Worm (Caenorhabditis elegans) whole organism, L4 larva: ENCODE data around the gene R08C7.11.
A peak's percentile ranks its signal among the peaks of the same experiment; 100 is the strongest.

ENCODE experiments used
- D1046.2 ChIP-seq: fragments of 200-800 bp; sonication (Bioruptor generic); IDR thresholded peaks from 2 replicates; pipeline ENCODE4 v1.3.6; 2022; ENCODE audit warnings: missing genetic modification characterization, missing compliant biosample characterization
- F26F4.8 ChIP-seq: fragments of 200-800 bp; sonication (Bioruptor generic); conservative IDR thresholded peaks from 2 replicates; pipeline ENCODE4 v1.3.6; 2022; ENCODE audit warnings: missing genetic modification characterization, missing compliant biosample characterization
- F49E8.2 ChIP-seq: sonication (generic microtip); optimal IDR thresholded peaks from 2 replicates; lab custom pipeline; 2016; ENCODE audit warnings: missing compliant biosample characterization, mild to moderate bottlenecking, missing genetic modification characterization, borderline replicate concordance
- R02D3.7 ChIP-seq: fragments of 150-350 bp; sonication (generic microtip); optimal IDR thresholded peaks from 3 replicates; lab custom pipeline; 2014; ENCODE audit warnings: missing biosample characterization, missing genetic modification characterization
- Y105C5A.15 ChIP-seq: fragments of 200-800 bp; sonication (Bioruptor generic); IDR thresholded peaks from 2 replicates; pipeline ENCODE4 v1.3.6; 2022; ENCODE audit warnings: missing genetic modification characterization, missing compliant biosample characterization
- ZK337.2 ChIP-seq: fragments of 200-800 bp; sonication (Bioruptor generic); IDR thresholded peaks from 2 replicates; pipeline ENCODE4 v1.3.6; 2022; ENCODE audit warnings: missing genetic modification reagents, missing genetic modification characterization, missing compliant biosample characterization
- aha-1 ChIP-seq: fragments of 150-350 bp; peaks from one replicate; lab custom pipeline; 2014; ENCODE audit warnings: missing biosample characterization, missing genetic modification characterization
- ama-1 ChIP-seq: fragments of 150-350 bp; optimal IDR thresholded peaks from 2 replicates; lab custom pipeline; 2014; ENCODE audit warnings: inconsistent platforms, mixed read lengths
- ceh-62 ChIP-seq: sonication (generic microtip); optimal IDR thresholded peaks from 2 replicates; lab custom pipeline; 2017; ENCODE audit warnings: missing biosample characterization, missing genetic modification characterization
- ces-1 ChIP-seq: fragments of 150-350 bp; sonication (generic microtip); optimal IDR thresholded peaks from 4 replicates; lab custom pipeline; 2014; ENCODE audit warnings: missing biosample characterization, missing genetic modification reagents, missing genetic modification characterization
- daf-16 ChIP-seq, 3 experiments: sonication (generic microtip); optimal IDR thresholded peaks; 2 replicates each; lab custom pipeline; 2016 to 2017; ENCODE audit warnings: missing genetic modification characterization in 3 of 3, missing genetic modification reagents in 3 of 3, mild to moderate bottlenecking in 2 of 3, missing compliant biosample characterization in 2 of 3, missing biosample characterization in 1 of 3, moderate library complexity in 1 of 3
- daf-19 ChIP-seq: fragments of 200-800 bp; sonication (Bioruptor generic); conservative IDR thresholded peaks from 2 replicates; pipeline ENCODE4 v1.3.6; 2022; ENCODE audit warnings: missing genetic modification characterization, missing compliant biosample characterization
- dmd-8 ChIP-seq: fragments of 200-800 bp; sonication (Bioruptor generic); IDR thresholded peaks from 2 replicates; pipeline ENCODE4 v1.3.6; 2022; ENCODE audit warnings: missing genetic modification characterization, missing compliant biosample characterization
- dpl-1 ChIP-seq: fragments of 150-350 bp; optimal IDR thresholded peaks from 2 replicates; lab custom pipeline; 2014; ENCODE audit warnings: missing biosample characterization, missing genetic modification reagents, missing genetic modification characterization
- egl-43 ChIP-seq: fragments of 200-800 bp; sonication (Bioruptor generic); IDR thresholded peaks from 2 replicates; pipeline ENCODE4 v1.3.6; 2022; ENCODE audit warnings: missing genetic modification reagents, missing genetic modification characterization, missing compliant biosample characterization
- hlh-11 ChIP-seq: fragments of 200-800 bp; sonication (Bioruptor generic); optimal IDR thresholded peaks from 2 replicates; lab custom pipeline; 2018; ENCODE audit warnings: mild to moderate bottlenecking, missing genetic modification characterization, missing compliant biosample characterization
- hlh-30 ChIP-seq: sonication (generic microtip); optimal IDR thresholded peaks from 2 replicates; lab custom pipeline; 2017; ENCODE audit warnings: antibody characterized with exemption, mild to moderate bottlenecking, missing genetic modification characterization, missing compliant biosample characterization; ENCODE audit not compliant: insufficient read depth
- lin-15B ChIP-seq: fragments of 150-350 bp; sonication (generic microtip); optimal IDR thresholded peaks from 3 replicates; lab custom pipeline; 2014; ENCODE audit warnings: missing biosample characterization, missing genetic modification characterization
- lin-38 ChIP-seq: fragments of 200-800 bp; sonication (Bioruptor generic); IDR thresholded peaks from 2 replicates; pipeline ENCODE4 v1.3.6; 2022; ENCODE audit warnings: missing genetic modification reagents, missing genetic modification characterization, missing compliant biosample characterization
- mes-2 ChIP-seq: sonication (generic microtip); optimal IDR thresholded peaks from 2 replicates; lab custom pipeline; 2016; ENCODE audit warnings: missing genotype, mild to moderate bottlenecking, missing genetic modification characterization, missing compliant biosample characterization; ENCODE audit not compliant: poor library complexity, severe bottlenecking
- nhr-11 ChIP-seq: fragments of 150-350 bp; optimal IDR thresholded peaks from 2 replicates; lab custom pipeline; 2014; ENCODE audit warnings: missing biosample characterization, missing genetic modification characterization
- nhr-25 ChIP-seq: sonication (generic microtip); optimal IDR thresholded peaks from 2 replicates; lab custom pipeline; 2017; ENCODE audit warnings: missing genetic modification characterization, mild to moderate bottlenecking, missing compliant biosample characterization, antibody characterized with exemption, moderate library complexity, borderline replicate concordance; ENCODE audit not compliant: insufficient read depth
- nhr-42 ChIP-seq: fragments of 200-800 bp; sonication (Bioruptor generic); IDR thresholded peaks from 2 replicates; pipeline ENCODE4 v1.3.6; 2022; ENCODE audit warnings: missing genetic modification characterization, missing compliant biosample characterization
- nhr-76 ChIP-seq: fragments of 150-350 bp; optimal IDR thresholded peaks from 2 replicates; lab custom pipeline; 2014; ENCODE audit warnings: missing biosample characterization, missing genetic modification characterization
- pha-4 ChIP-seq, 2 experiments: fragments of 150-350 bp in 1 of 2; fragments of 200-800 bp in 1 of 2; sonication (Bioruptor generic) in 1 of 2; IDR thresholded peaks in 1 of 2; optimal IDR thresholded peaks in 1 of 2; 2 replicates each; pipeline versions ENCODE4 v1.3.6 to Lab custom; 2014 to 2022; ENCODE audit warnings: missing genetic modification characterization in 2 of 2, missing genetic modification reagents in 2 of 2, missing biosample characterization in 1 of 2, missing compliant biosample characterization in 1 of 2
- php-3 ChIP-seq: fragments of 200-800 bp; sonication (Bioruptor generic); IDR thresholded peaks from 2 replicates; pipeline ENCODE4 v1.3.6; 2022; ENCODE audit warnings: missing genetic modification reagents, missing genetic modification characterization, missing compliant biosample characterization
- snpc-1.2 ChIP-seq: fragments of 200-800 bp; sonication (Bioruptor generic); IDR thresholded peaks from 2 replicates; pipeline ENCODE4 v1.3.6; 2022; ENCODE audit warnings: missing genetic modification reagents, missing genetic modification characterization, missing compliant biosample characterization
- spr-3 ChIP-seq: fragments of 200-800 bp; sonication (Bioruptor generic); optimal IDR thresholded peaks from 2 replicates; lab custom pipeline; 2018; ENCODE audit warnings: mild to moderate bottlenecking, missing genetic modification characterization, missing compliant biosample characterization
- tra-1 ChIP-seq: fragments of 200-800 bp; sonication (Bioruptor generic); IDR thresholded peaks from 2 replicates; pipeline ENCODE4 v1.3.6; 2022; ENCODE audit warnings: missing genetic modification reagents, missing genetic modification characterization, missing compliant biosample characterization
- unc-130 ChIP-seq: sonication (generic microtip); optimal IDR thresholded peaks from 2 replicates; lab custom pipeline; 2016; ENCODE audit warnings: missing genetic modification reagents, missing genetic modification characterization, missing compliant biosample characterization
- vab-7 ChIP-seq: fragments of 200-800 bp; sonication (Bioruptor generic); IDR thresholded peaks from 2 replicates; pipeline ENCODE4 v1.3.6; 2022; ENCODE audit warnings: missing genetic modification reagents, missing genetic modification characterization, missing compliant biosample characterization
- zfp-3 ChIP-seq: fragments of 200-800 bp; sonication (Bioruptor generic); conservative IDR thresholded peaks from 2 replicates; pipeline ENCODE4 v1.3.6; 2022; ENCODE audit warnings: missing genetic modification reagents, missing genetic modification characterization, missing compliant biosample characterization
- zip-11 ChIP-seq: fragments of 200-800 bp; sonication (Bioruptor generic); IDR thresholded peaks from 2 replicates; pipeline ENCODE4 v1.3.6; 2022; ENCODE audit warnings: missing genetic modification characterization, missing compliant biosample characterization
- ztf-11 ChIP-seq: fragments of 150-350 bp; optimal IDR thresholded peaks from 2 replicates; lab custom pipeline; 2014; ENCODE audit warnings: missing biosample characterization, missing genetic modification characterization

Gene R08C7.11

DNA sequence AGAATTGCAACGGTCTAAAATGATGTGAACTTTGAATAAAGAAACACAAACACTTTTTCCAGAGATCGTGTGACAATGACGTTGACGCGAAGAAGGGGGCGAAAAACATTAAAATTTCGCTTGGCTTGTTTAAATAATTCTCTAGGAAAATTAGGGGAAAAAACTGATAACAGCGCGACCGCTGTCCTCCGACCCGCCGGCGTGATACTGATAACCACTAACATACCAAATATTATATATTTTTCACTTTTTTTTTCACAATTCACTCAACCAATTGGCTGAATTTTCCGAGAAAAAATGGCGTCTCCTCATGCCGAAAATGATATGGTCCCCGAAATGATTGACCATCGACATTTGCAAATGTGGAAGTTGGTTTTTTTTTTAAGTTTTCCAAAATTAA is 4.9 kb downstream of the R08C7.11 start (continued):
- TF ChIP-seq ztf-11 (no peak), pha-4 (GFP tag; IDR thresholded peaks at IDR 0.05; lab: Robert Waterston, UW) (no peak; the same call in 1 of the 2 replicates), pha-4 (tag; optimal IDR thresholded peaks at IDR 0.05; lab: Kevin White, UChicago) (no peak)

DNA sequence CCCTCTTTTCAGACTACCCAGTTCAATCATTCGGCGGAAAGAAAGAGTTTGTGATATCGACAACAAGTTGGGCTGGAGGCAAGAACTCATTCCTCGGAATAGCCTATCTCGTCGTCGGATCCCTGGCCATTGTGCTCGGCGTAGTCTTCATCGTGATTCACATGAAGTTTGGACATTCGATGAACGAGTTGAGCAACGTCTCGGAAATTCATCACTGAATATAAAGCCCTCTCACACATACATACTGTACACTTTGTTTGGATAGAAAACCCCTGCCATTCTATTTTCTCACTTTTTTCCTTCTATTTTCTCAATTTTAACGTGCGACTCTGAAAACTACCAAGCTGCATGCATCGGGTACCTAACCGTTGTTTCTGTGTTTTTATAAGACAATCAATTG is 5.3 kb downstream of the R08C7.11 start, which contains the start of gene R08C7.12:
R08C7.12 (plus strand) TSS at position 301 of the 400 bp plus-strand sequence.
- no peak for TF ChIP-seq zip-11 (GFP tag; lab: Robert Waterston, UW)
- no peak for TF ChIP-seq egl-43 (GFP tag; lab: Robert Waterston, UW)
- no peak for TF ChIP-seq hlh-30 (tag; lab: Kevin White, UChicago)
- TF ChIP-seq hlh-11 = no peak
- no peak for TF ChIP-seq F26F4.8 (GFP tag; lab: Robert Waterston, UW)
- no peak for TF ChIP-seq daf-19 (GFP tag; lab: Robert Waterston, UW)
- no peak for TF ChIP-seq nhr-42 (GFP tag; lab: Robert Waterston, UW)
- TF ChIP-seq aha-1 = peak; percentile 8
- TF ChIP-seq ama-1 (lab: Kevin White, UChicago) = no peak
- TF ChIP-seq, all 104 proteins: peak for 1

DNA sequence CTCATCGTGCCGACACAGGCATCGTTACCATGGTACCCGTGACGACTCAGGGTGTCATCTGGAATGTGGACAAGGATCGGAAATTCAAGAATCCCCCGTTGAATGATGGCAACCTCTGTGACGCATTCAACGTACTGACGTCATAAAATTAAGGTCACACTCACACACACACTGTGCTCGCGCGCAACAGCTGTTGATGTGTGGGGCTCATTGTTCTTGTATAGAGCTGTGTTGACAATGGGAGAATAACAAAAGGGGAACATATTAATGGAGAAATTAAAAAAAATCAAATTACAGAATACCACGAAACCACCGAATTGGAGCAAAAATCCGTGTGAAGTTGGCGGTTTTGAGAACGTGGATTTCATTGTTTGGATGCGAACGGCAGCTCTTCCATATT is 6.4 kb downstream of the R08C7.11 start:
- peak; percentile 15 for TF ChIP-seq mes-2
- TF ChIP-seq ZK337.2 (GFP tag; lab: Robert Waterston, UW) = no peak
- TF ChIP-seq Y105C5A.15 (GFP tag; lab: Robert Waterston, UW) = no peak

DNA sequence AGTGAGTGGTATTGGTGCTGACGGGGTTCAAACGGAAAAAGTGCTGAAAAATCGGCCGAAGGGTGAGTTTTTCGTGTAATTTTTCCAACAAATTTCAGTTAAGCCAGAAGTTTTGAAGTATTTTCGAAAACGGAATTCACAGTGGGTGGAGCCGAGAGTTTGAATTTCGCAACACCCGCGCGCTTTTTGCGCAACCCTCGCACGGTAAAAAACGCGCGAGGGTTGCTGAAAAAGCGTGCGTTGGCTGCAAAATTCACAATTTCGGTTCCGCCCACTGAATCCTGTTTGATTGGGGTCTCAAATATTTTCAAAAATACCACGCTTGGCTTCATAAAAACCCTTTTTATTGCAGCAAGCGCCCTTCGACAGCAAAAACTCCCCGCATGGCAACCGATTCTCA is 7.4 kb downstream of the R08C7.11 start:
- 0 out of 2 replicates have a peak, but pooled peaks have one; percentile 30 for TF ChIP-seq D1046.2 (GFP tag; lab: Robert Waterston, UW)
- TF ChIP-seq lin-38 (GFP tag; lab: Robert Waterston, UW) = peak; percentile 41
- peak; percentile 63 for TF ChIP-seq snpc-1.2 (GFP tag; lab: Robert Waterston, UW)
- no peak for TF ChIP-seq php-3 (GFP tag; lab: Robert Waterston, UW)
- TF ChIP-seq unc-130 = peak; percentile 31
- TF ChIP-seq vab-7 (GFP tag; lab: Robert Waterston, UW) = no peak
- no peak for TF ChIP-seq ces-1 (GFP tag; lab: Kevin White, UChicago)
- 0 out of 2 replicates have a peak, but pooled peaks have one; percentile 55 for TF ChIP-seq egl-43 (GFP tag; lab: Robert Waterston, UW)

DNA sequence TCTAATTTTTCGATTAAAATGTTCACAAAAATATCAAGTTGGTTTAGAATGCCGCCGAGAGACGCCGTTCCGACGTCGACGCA is 7.6 kb downstream of the R08C7.11 start, which contains the start of gene chat-1:
chat-1 (plus strand) TSS at position 48 of the 83 bp plus-strand sequence.
- TF ChIP-seq nhr-25 (tag; lab: Kevin White, UChicago) (no peak), F49E8.2 (no peak), nhr-11 (tag; lab: Kevin White, UChicago) (no peak), ama-1 (lab: Kevin White, UChicago) (no peak), tra-1 (GFP tag; lab: Robert Waterston, UW) (no peak), nhr-76 (tag; lab: Kevin White, UChicago) (no peak), spr-3 (no peak), R02D3.7 (no peak), ceh-62 (tag; lab: Kevin White, UChicago) (no peak), vab-7 (GFP tag; lab: Robert Waterston, UW) (no peak), zfp-3 (GFP tag; lab: Robert Waterston, UW) (no peak), dpl-1 (no peak), dmd-8 (GFP tag; lab: Robert Waterston, UW) (no peak), daf-16 (GFP tag; optimal IDR thresholded peaks at IDR 0.05; lab: Kevin White, UChicago) (no peak), daf-16 (tag; optimal IDR thresholded peaks at IDR 0.05; lab: Kevin White, UChicago) (no peak), lin-15B (tag; lab: Kevin White, UChicago) (no peak)
